Fruit fly (Drosophila melanogaster) whole organism, embryonic: ENCODE measurements around the gene btz.

Experiments
- ATbp ChIP-seq: fragments of 200-800 bp; sonication (Bioruptor generic); optimal IDR thresholded peaks from 2 replicates; lab custom pipeline; 2017; ENCODE audit warnings: missing biosample characterization, mild to moderate bottlenecking, missing genetic modification characterization, missing genetic modification reagents
- Ada2b ChIP-seq: fragments of 200-800 bp; sonication (Bioruptor generic); IDR thresholded peaks from 2 replicates; pipeline ENCODE4 v1.3.6; 2022; ENCODE audit warnings: missing biosample characterization, missing genetic modification characterization
- Bdp1 ChIP-seq: fragments of 200-800 bp; sonication (Bioruptor generic); optimal IDR thresholded peaks from 3 replicates; lab custom pipeline; 2016; ENCODE audit warnings: missing biosample characterization, missing genetic modification characterization
- C15 ChIP-seq: fragments of 200-800 bp; sonication (Bioruptor generic); IDR thresholded peaks from 3 replicates; pipeline ENCODE4 v1.3.6; 2022; ENCODE audit warnings: missing biosample characterization, missing genetic modification characterization
- CG13894 ChIP-seq: fragments of 200-800 bp; sonication (Bioruptor generic); optimal IDR thresholded peaks from 3 replicates; lab custom pipeline; 2018; ENCODE audit warnings: missing biosample characterization, mild to moderate bottlenecking, missing genetic modification characterization, moderate library complexity
- CG15696 ChIP-seq: fragments of 200-800 bp; sonication (Bioruptor generic); optimal IDR thresholded peaks from 2 replicates; lab custom pipeline; 2019; ENCODE audit warnings: missing biosample characterization, mild to moderate bottlenecking, missing genetic modification characterization, moderate library complexity
- CG2678 ChIP-seq: fragments of 200-800 bp; sonication (Bioruptor generic); optimal IDR thresholded peaks from 3 replicates; lab custom pipeline; 2019; ENCODE audit warnings: missing biosample characterization, mild to moderate bottlenecking, missing genetic modification characterization, moderate library complexity
- CG31224 ChIP-seq: fragments of 200-800 bp; sonication (Bioruptor generic); IDR thresholded peaks from 2 replicates; pipeline ENCODE4 v1.3.6; 2022; ENCODE audit warnings: missing biosample characterization, missing genetic modification characterization
- CG34224 ChIP-seq: fragments of 200-800 bp; sonication (Bioruptor generic); IDR thresholded peaks from 3 replicates; pipeline ENCODE4 v1.3.6; 2022; ENCODE audit warnings: missing biosample characterization, missing genetic modification characterization; ENCODE audit not compliant: partially characterized antibody
- CG4730 ChIP-seq: fragments of 200-800 bp; sonication (Bioruptor generic); IDR thresholded peaks from 2 replicates; pipeline ENCODE4 v1.3.6; 2022; ENCODE audit warnings: missing biosample characterization, missing genetic modification characterization
- CG6654 ChIP-seq: fragments of 200-800 bp; sonication (Bioruptor generic); optimal IDR thresholded peaks from 2 replicates; lab custom pipeline; 2017; ENCODE audit warnings: missing biosample characterization, mild to moderate bottlenecking, missing genetic modification characterization
- CG8924 ChIP-seq: fragments of 200-800 bp; optimal IDR thresholded peaks from 3 replicates; lab custom pipeline; 2019; ENCODE audit warnings: missing biosample characterization, mild to moderate bottlenecking, missing genetic modification characterization, moderate library complexity
- CG9876 ChIP-seq: fragments of 200-800 bp; sonication (Bioruptor generic); optimal IDR thresholded peaks from 2 replicates; lab custom pipeline; 2016; ENCODE audit warnings: missing biosample characterization, missing genetic modification characterization
- CoRest ChIP-seq: fragments of 200-800 bp; sonication (Bioruptor generic); optimal IDR thresholded peaks from 3 replicates; lab custom pipeline; 2018; ENCODE audit warnings: missing biosample characterization, mild to moderate bottlenecking, missing genetic modification characterization, moderate library complexity
- Dad ChIP-seq: fragments of 200-800 bp; sonication (Bioruptor generic); optimal IDR thresholded peaks from 3 replicates; lab custom pipeline; 2016; ENCODE audit warnings: missing biosample characterization, missing genetic modification characterization
- Dll ChIP-seq: fragments of 200-800 bp; sonication (Bioruptor generic); IDR thresholded peaks from 4 replicates; pipeline ENCODE4 v1.3.6; 2022; ENCODE audit warnings: missing biosample characterization, missing genetic modification characterization; ENCODE audit not compliant: partially characterized antibody
- ERR ChIP-seq: fragments of 200-800 bp; sonication (Bioruptor generic); optimal IDR thresholded peaks from 2 replicates; lab custom pipeline; 2016; ENCODE audit warnings: missing biosample characterization, missing genetic modification characterization
- HLH3B ChIP-seq: fragments of 200-800 bp; sonication (Bioruptor generic); IDR thresholded peaks from 2 replicates; pipeline ENCODE4 v1.3.6; 2022; ENCODE audit warnings: missing biosample characterization, missing genetic modification characterization
- HLHmδ ChIP-seq: fragments of 200-800 bp; sonication (Bioruptor generic); optimal IDR thresholded peaks from 2 replicates; lab custom pipeline; 2018; ENCODE audit warnings: missing biosample characterization, mild to moderate bottlenecking, missing genetic modification characterization, moderate library complexity
- Hand ChIP-seq: fragments of 200-800 bp; sonication (Bioruptor generic); optimal IDR thresholded peaks from 2 replicates; lab custom pipeline; 2017; ENCODE audit warnings: mild to moderate bottlenecking, missing biosample characterization, missing genetic modification reagents, missing genetic modification characterization
- HmgZ ChIP-seq: fragments of 200-800 bp; sonication (Bioruptor generic); optimal IDR thresholded peaks from 2 replicates; lab custom pipeline; 2018; ENCODE audit warnings: missing biosample characterization, mild to moderate bottlenecking, missing genetic modification characterization
- Jarid2 ChIP-seq: fragments of 200-800 bp; sonication (Bioruptor generic); optimal IDR thresholded peaks from 3 replicates; lab custom pipeline; 2017; ENCODE audit warnings: mild to moderate bottlenecking, missing biosample characterization, missing genetic modification reagents, missing genetic modification characterization
- Mad ChIP-seq: fragments of 200-800 bp; sonication (Bioruptor generic); optimal IDR thresholded peaks from 2 replicates; lab custom pipeline; 2016; ENCODE audit warnings: missing biosample characterization, missing genetic modification characterization
- Nf-YB ChIP-seq: fragments of 200-800 bp; sonication (Bioruptor generic); optimal IDR thresholded peaks from 3 replicates; lab custom pipeline; 2019; ENCODE audit warnings: missing biosample characterization, mild to moderate bottlenecking, missing genetic modification characterization, moderate library complexity
- Oaz ChIP-seq: fragments of 200-800 bp; sonication (Bioruptor generic); IDR thresholded peaks from 2 replicates; pipeline ENCODE4 v1.3.6; 2022; ENCODE audit warnings: missing biosample characterization, missing genetic modification characterization
- Ravus ChIP-seq: fragments of 200-800 bp; sonication (Bioruptor generic); IDR thresholded peaks from 2 replicates; pipeline ENCODE4 v1.3.6; 2022; ENCODE audit warnings: missing biosample characterization, missing genetic modification characterization
- Rfx ChIP-seq: fragments of 200-800 bp; sonication (Bioruptor generic); IDR thresholded peaks from 2 replicates; pipeline ENCODE4 v1.3.6; 2022; ENCODE audit warnings: missing biosample characterization, missing genetic modification characterization
- Sry-δ ChIP-seq: fragments of 200-800 bp; sonication (Bioruptor generic); optimal IDR thresholded peaks from 2 replicates; lab custom pipeline; 2016; ENCODE audit warnings: missing biosample characterization, missing genetic modification characterization
- Taf1 ChIP-seq: fragments of 200-800 bp; sonication (Bioruptor generic); IDR thresholded peaks from 2 replicates; pipeline ENCODE4 v1.3.6; 2022; ENCODE audit warnings: missing biosample characterization, missing genetic modification characterization
- Tbp ChIP-seq: fragments of >200 bp; optimal IDR thresholded peaks from 2 replicates; lab custom pipeline; 2018; ENCODE audit warnings: missing biosample characterization, missing genetic modification characterization
- ab ChIP-seq: fragments of 200-800 bp; sonication (Bioruptor generic); optimal IDR thresholded peaks from 2 replicates; lab custom pipeline; 2016; ENCODE audit warnings: missing biosample characterization, missing genetic modification characterization
- abd-A ChIP-seq: fragments of 200-800 bp; sonication (Bioruptor generic); optimal IDR thresholded peaks from 3 replicates; lab custom pipeline; 2019; ENCODE audit warnings: missing biosample characterization, mild to moderate bottlenecking, missing genetic modification characterization, moderate library complexity
- ase ChIP-seq: fragments of 200-800 bp; sonication (Bioruptor generic); IDR thresholded peaks from 3 replicates; pipeline ENCODE4 v1.3.6; 2022; ENCODE audit warnings: missing biosample characterization, missing genetic modification characterization
- chm ChIP-seq: fragments of 200-800 bp; sonication (Bioruptor generic); IDR thresholded peaks from 2 replicates; pipeline ENCODE4 v1.3.6; 2022; ENCODE audit warnings: missing biosample characterization, missing genetic modification characterization
- cwo ChIP-seq: fragments of 200-800 bp; sonication (Bioruptor generic); optimal IDR thresholded peaks from 3 replicates; lab custom pipeline; 2017; ENCODE audit warnings: missing biosample characterization, missing genetic modification characterization, mild to moderate bottlenecking, moderate library complexity, missing genetic modification reagents
- dmrt11E ChIP-seq: fragments of 200-800 bp; sonication (Bioruptor generic); optimal IDR thresholded peaks from 3 replicates; lab custom pipeline; 2018; ENCODE audit warnings: missing biosample characterization, mild to moderate bottlenecking, missing genetic modification characterization, moderate library complexity
- dmrt99B ChIP-seq: fragments of 200-800 bp; sonication (Bioruptor generic); optimal IDR thresholded peaks from 2 replicates; lab custom pipeline; 2018; ENCODE audit warnings: missing biosample characterization, mild to moderate bottlenecking, missing genetic modification characterization, moderate library complexity
- fd64A ChIP-seq: fragments of 200-800 bp; sonication (Bioruptor generic); optimal IDR thresholded peaks from 3 replicates; lab custom pipeline; 2018; ENCODE audit warnings: missing biosample characterization, mild to moderate bottlenecking, missing genetic modification characterization
- gce ChIP-seq: fragments of 200-800 bp; sonication (Bioruptor generic); IDR thresholded peaks from 3 replicates; pipeline ENCODE4 v1.3.6; 2022; ENCODE audit warnings: missing biosample characterization, missing genetic modification characterization
- ham ChIP-seq: fragments of 200-800 bp; sonication (Bioruptor generic); IDR thresholded peaks from 2 replicates; pipeline ENCODE4 v1.3.6; 2022; ENCODE audit warnings: missing biosample characterization, missing genetic modification characterization
- klu ChIP-seq: fragments of 200-800 bp; sonication (Bioruptor generic); IDR thresholded peaks from 2 replicates; pipeline ENCODE4 v1.3.6; 2022; ENCODE audit warnings: missing biosample characterization, missing genetic modification characterization
- maf-S ChIP-seq: fragments of 200-800 bp; sonication (Bioruptor generic); optimal IDR thresholded peaks from 2 replicates; lab custom pipeline; 2016; ENCODE audit warnings: missing biosample characterization, missing genetic modification characterization
- odd ChIP-seq: fragments of 200-800 bp; sonication (Bioruptor generic); optimal IDR thresholded peaks from 2 replicates; lab custom pipeline; 2017; ENCODE audit warnings: missing biosample characterization, mild to moderate bottlenecking, missing genetic modification characterization
- pros ChIP-seq: fragments of 200-800 bp; sonication (Bioruptor generic); optimal IDR thresholded peaks from 3 replicates; lab custom pipeline; 2019; ENCODE audit warnings: missing biosample characterization, mild to moderate bottlenecking, missing genetic modification characterization, moderate library complexity
- sim ChIP-seq: fragments of 200-800 bp; sonication (Bioruptor generic); IDR thresholded peaks from 2 replicates; pipeline ENCODE4 v1.3.6; 2022; ENCODE audit warnings: missing biosample characterization, missing genetic modification characterization
- slbo ChIP-seq: fragments of 200-800 bp; sonication (Bioruptor generic); IDR thresholded peaks from 2 replicates; pipeline ENCODE4 v1.3.6; 2022; ENCODE audit warnings: missing biosample characterization, missing genetic modification characterization
- stwl ChIP-seq: fragments of 200-800 bp; sonication (Bioruptor generic); optimal IDR thresholded peaks from 3 replicates; lab custom pipeline; 2018; ENCODE audit warnings: missing biosample characterization, mild to moderate bottlenecking, missing genetic modification characterization, moderate library complexity
- toy ChIP-seq: fragments of 200-800 bp; sonication (Bioruptor generic); IDR thresholded peaks from 2 replicates; pipeline ENCODE4 v1.3.6; 2022; ENCODE audit warnings: missing biosample characterization, missing genetic modification characterization
- trem ChIP-seq: fragments of 200-800 bp; optimal IDR thresholded peaks from 3 replicates; lab custom pipeline; 2019; ENCODE audit warnings: missing biosample characterization, mild to moderate bottlenecking, missing genetic modification characterization, moderate library complexity
- vvl ChIP-seq: fragments of 200-800 bp; sonication (Bioruptor generic); IDR thresholded peaks from 2 replicates; pipeline ENCODE4 v1.3.6; 2022; ENCODE audit warnings: missing biosample characterization, missing genetic modification characterization
- wdn ChIP-seq: fragments of 200-800 bp; sonication (Bioruptor generic); IDR thresholded peaks from 2 replicates; pipeline ENCODE4 v1.3.6; 2022; ENCODE audit warnings: missing biosample characterization, missing genetic modification characterization
- wor ChIP-seq: fragments of 200-800 bp; sonication (Bioruptor generic); IDR thresholded peaks from 2 replicates; pipeline ENCODE4 v1.3.6; 2022; ENCODE audit warnings: missing biosample characterization, missing genetic modification characterization
- yki ChIP-seq: fragments of >200 bp; optimal IDR thresholded peaks from 3 replicates; lab custom pipeline; 2018

btz gene

DNA sequence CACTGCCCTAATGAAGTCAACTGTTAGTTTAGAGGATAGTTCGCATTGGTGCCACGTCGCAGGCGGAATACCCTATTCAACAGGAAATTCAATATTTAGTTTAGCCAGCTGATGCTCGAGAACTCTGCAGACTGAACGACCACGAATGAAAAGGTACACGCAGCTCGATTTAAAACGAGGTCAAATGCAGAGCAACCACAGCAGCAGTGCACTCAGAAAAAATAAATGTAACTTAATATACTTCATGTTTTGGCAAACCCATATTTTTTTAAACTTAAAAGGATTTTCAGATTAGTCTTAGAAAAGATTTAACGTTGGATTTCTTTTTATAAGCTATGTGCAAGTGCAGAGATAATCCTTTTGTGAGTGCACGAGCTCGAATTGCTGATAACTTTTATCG, 45.1 kb upstream of the btz start (continued):
- TF ChIP-seq ATbp (GFP tag; lab: Kevin White, UChicago): peak; percentile 8
- no peak for TF ChIP-seq odd (GFP tag; lab: Kevin White, UChicago)
- peak; percentile 23 for TF ChIP-seq dmrt99B
- TF ChIP-seq Ada2b (GFP tag; lab: Robert Waterston, UW): no peak
- no peak for TF ChIP-seq ase (GFP tag; lab: Robert Waterston, UW)
- no peak for TF ChIP-seq HmgZ (tag; lab: Kevin White, UChicago)
- no peak for TF ChIP-seq slbo (GFP tag; lab: Robert Waterston, UW)
- no peak for TF ChIP-seq maf-S (GFP tag; lab: Kevin White, UChicago)
- no peak for TF ChIP-seq Dll (GFP tag; lab: Robert Waterston, UW)
- no peak for TF ChIP-seq Jarid2 (GFP tag; lab: Kevin White, UChicago)
- TF ChIP-seq C15 (GFP tag; lab: Robert Waterston, UW): no peak
- no peak for TF ChIP-seq sim
- no peak for TF ChIP-seq gce
- no peak for TF ChIP-seq CG13894
- TF ChIP-seq CG6654: no peak
- no peak for TF ChIP-seq ERR
- TF ChIP-seq Hand: no peak
- no peak for TF ChIP-seq CG4730 (GFP tag; lab: Robert Waterston, UW)
- TF ChIP-seq HLHmδ (GFP tag; lab: Kevin White, UChicago): no peak
- TF ChIP-seq Taf1 (GFP tag; lab: Robert Waterston, UW): no peak
- TF ChIP-seq cwo (GFP tag; lab: Kevin White, UChicago): no peak
- TF ChIP-seq CG9876: no peak
- no peak for TF ChIP-seq Bdp1
- TF ChIP-seq Mad (GFP tag; lab: Kevin White, UChicago): no peak
- TF ChIP-seq klu: no peak
- TF ChIP-seq ab: no peak
- no peak for TF ChIP-seq chm (GFP tag; lab: Robert Waterston, UW)
- TF ChIP-seq wor (GFP tag; lab: Robert Waterston, UW): no peak
- TF ChIP-seq dmrt11E (tag; lab: Kevin White, UChicago): no peak
- no peak for TF ChIP-seq stwl
- TF ChIP-seq CG8924 (tag; lab: Kevin White, UChicago): no peak
- no peak for TF ChIP-seq Tbp (GFP tag; lab: Kevin White, UChicago)
- no peak for TF ChIP-seq CG34224 (GFP tag; lab: Robert Waterston, UW)
- no peak for TF ChIP-seq trem (tag; lab: Kevin White, UChicago)
- no peak for TF ChIP-seq pros
- no peak for TF ChIP-seq Ravus
- TF ChIP-seq HLH3B (GFP tag; lab: Robert Waterston, UW): no peak
- no peak for TF ChIP-seq CoRest
- TF ChIP-seq ham: no peak
- no peak for TF ChIP-seq toy (GFP tag; lab: Robert Waterston, UW)
- no peak for TF ChIP-seq Nf-YB (GFP tag; lab: Kevin White, UChicago)
- no peak for TF ChIP-seq Oaz (GFP tag; lab: Robert Waterston, UW)
- TF ChIP-seq yki (lab: Kevin White, UChicago): no peak
- TF ChIP-seq Dad (GFP tag; lab: Kevin White, UChicago): no peak
- no peak for TF ChIP-seq abd-A (tag; lab: Kevin White, UChicago)
- TF ChIP-seq fd64A (GFP tag; lab: Kevin White, UChicago): no peak
- TF ChIP-seq CG15696 (tag; lab: Kevin White, UChicago): no peak
- TF ChIP-seq vvl (GFP tag; lab: Robert Waterston, UW): no peak
- TF ChIP-seq Rfx: no peak
- TF ChIP-seq CG31224 (GFP tag; lab: Robert Waterston, UW): no peak
- no peak for TF ChIP-seq wdn (GFP tag; lab: Robert Waterston, UW)
- TF ChIP-seq CG2678: peak; percentile 38
- no peak for TF ChIP-seq Sry-δ (GFP tag; lab: Kevin White, UChicago)
